Worm (Caenorhabditis elegans): ENCODE results near the gene F54F11.1.

Gene F54F11.1

ce11 chrII:13492948-13493347 is 10.8 kb upstream of the F54F11.1 start, which contains the start of gene F45H10.2:
TSS of gene F45H10.2 (minus strand) at chrII:13493048.
- TF ChIP-seq flt-1 (GFP tag; IDR thresholded peaks at IDR 0.05): no peak

ce11 chrII:13494175-13494650 is 9.5 kb upstream of the F54F11.1 start, which contains the start of gene ndua-7:
TSS of gene ndua-7 (minus strand) at chrII:13494600.
- TF ChIP-seq ztf-23 (GFP tag; IDR thresholded peaks at IDR 0.05): no peak
- TF ChIP-seq T22C8.4 (GFP tag; IDR thresholded peaks at IDR 0.05): no peak
- TF ChIP-seq flt-1 (GFP tag; IDR thresholded peaks at IDR 0.05): no peak
- no peak for TF ChIP-seq med-1 (GFP tag; optimal IDR thresholded peaks at IDR 0.05; ENCODE audit: insufficient read depth)
- no peak for TF ChIP-seq ztf-29 (GFP tag; IDR thresholded peaks at IDR 0.05)
- TF ChIP-seq klf-2 (GFP tag; conservative IDR thresholded peaks at IDR 0.05): no peak
- no peak for TF ChIP-seq ref-1 (GFP tag; conservative IDR thresholded peaks at IDR 0.05)
- no peak for TF ChIP-seq tab-1 (GFP tag; IDR thresholded peaks at IDR 0.05)
- TF ChIP-seq cog-1 (tag; optimal IDR thresholded peaks at IDR 0.05): no peak

ce11 chrII:13494762-13495161 is 9.0 kb upstream of the F54F11.1 start:
- TF ChIP-seq med-1 (GFP tag; optimal IDR thresholded peaks at IDR 0.05; ENCODE audit: insufficient read depth): no peak
- TF ChIP-seq cog-1 (tag; optimal IDR thresholded peaks at IDR 0.05): no peak
- TF ChIP-seq ztf-23 (GFP tag; IDR thresholded peaks at IDR 0.05): no peak
- no peak for TF ChIP-seq T22C8.4 (GFP tag; IDR thresholded peaks at IDR 0.05)
- no peak for TF ChIP-seq ztf-29 (GFP tag; IDR thresholded peaks at IDR 0.05)

ce11 chrII:13495718-13496117 is 8.0 kb upstream of the F54F11.1 start, which contains the start of gene drr-1:
TSS of gene drr-1 (minus strand) at chrII:13495900.
- no peak for TF ChIP-seq cog-1 (tag; optimal IDR thresholded peaks at IDR 0.05)
- no peak for TF ChIP-seq med-1 (GFP tag; optimal IDR thresholded peaks at IDR 0.05; ENCODE audit: insufficient read depth)
- TF ChIP-seq klf-2 (GFP tag; conservative IDR thresholded peaks at IDR 0.05): no peak
- no peak for TF ChIP-seq T22C8.4 (GFP tag; IDR thresholded peaks at IDR 0.05)
- no peak for TF ChIP-seq ztf-29 (GFP tag; IDR thresholded peaks at IDR 0.05)
- TF ChIP-seq ztf-23 (GFP tag; IDR thresholded peaks at IDR 0.05): no peak
- TF ChIP-seq flt-1 (GFP tag; IDR thresholded peaks at IDR 0.05): no peak
- TF ChIP-seq ref-1 (GFP tag; conservative IDR thresholded peaks at IDR 0.05): no peak
- TF ChIP-seq tab-1 (GFP tag; IDR thresholded peaks at IDR 0.05): no peak

ce11 chrII:13500582-13500981 is 3.2 kb upstream of the F54F11.1 start:
- TF ChIP-seq T22C8.4 (GFP tag; IDR thresholded peaks at IDR 0.05) (no peak), klf-2 (GFP tag; conservative IDR thresholded peaks at IDR 0.05) (no peak), ztf-29 (GFP tag; IDR thresholded peaks at IDR 0.05) (no peak), flt-1 (GFP tag; IDR thresholded peaks at IDR 0.05) (no peak), cog-1 (tag; optimal IDR thresholded peaks at IDR 0.05) (no peak), tab-1 (GFP tag; IDR thresholded peaks at IDR 0.05) (no peak), med-1 (GFP tag; optimal IDR thresholded peaks at IDR 0.05; ENCODE audit: insufficient read depth) (no peak), ref-1 (GFP tag; conservative IDR thresholded peaks at IDR 0.05) (no peak), ztf-23 (GFP tag; IDR thresholded peaks at IDR 0.05) (no peak)

ce11 chrII:13501575-13501974 is 2.2 kb upstream of the F54F11.1 start, which contains the start of gene F45H10.5:
TSS of gene F45H10.5 (plus strand) at chrII:13501875.
- TF ChIP-seq flt-1 (GFP tag; IDR thresholded peaks at IDR 0.05) (no peak), med-1 (GFP tag; optimal IDR thresholded peaks at IDR 0.05; ENCODE audit: insufficient read depth) (no peak), ref-1 (GFP tag; conservative IDR thresholded peaks at IDR 0.05) (no peak), cog-1 (tag; optimal IDR thresholded peaks at IDR 0.05) (no peak), T22C8.4 (GFP tag; IDR thresholded peaks at IDR 0.05) (no peak), ztf-29 (GFP tag; IDR thresholded peaks at IDR 0.05) (no peak), tab-1 (GFP tag; IDR thresholded peaks at IDR 0.05) (no peak), ztf-23 (GFP tag; IDR thresholded peaks at IDR 0.05) (no peak)

- no peak for TF ChIP-seq ref-1 (GFP tag; conservative IDR thresholded peaks at IDR 0.05)
- TF ChIP-seq ztf-29 (GFP tag; IDR thresholded peaks at IDR 0.05): no peak
- TF ChIP-seq tab-1 (GFP tag; IDR thresholded peaks at IDR 0.05): no peak
- no peak for TF ChIP-seq flt-1 (GFP tag; IDR thresholded peaks at IDR 0.05)
- TF ChIP-seq klf-2 (GFP tag; conservative IDR thresholded peaks at IDR 0.05): no peak
- TF ChIP-seq ztf-23 (GFP tag; IDR thresholded peaks at IDR 0.05): no peak
- TF ChIP-seq cog-1 (tag; optimal IDR thresholded peaks at IDR 0.05): no peak
- no peak for TF ChIP-seq T22C8.4 (GFP tag; IDR thresholded peaks at IDR 0.05)
- TF ChIP-seq med-1 (GFP tag; optimal IDR thresholded peaks at IDR 0.05; ENCODE audit: insufficient read depth): no peak
Observed at ce11 chrII:13505386-13505785, 1.6 kb downstream of the F54F11.1 start.

- no peak for TF ChIP-seq flt-1 (GFP tag; IDR thresholded peaks at IDR 0.05)
Observed at ce11 chrII:13505977-13506568, 2.3 kb downstream of the F54F11.1 start.

ce11 chrII:13507535-13507934 is 3.8 kb downstream of the F54F11.1 start, which contains the start of gene nep-17:
TSS of gene nep-17 (plus strand) at chrII:13507819.
- TF ChIP-seq cog-1 (tag; optimal IDR thresholded peaks at IDR 0.05): no peak
- no peak for TF ChIP-seq flt-1 (GFP tag; IDR thresholded peaks at IDR 0.05)
- TF ChIP-seq klf-2 (GFP tag; conservative IDR thresholded peaks at IDR 0.05): no peak
- no peak for TF ChIP-seq med-1 (GFP tag; optimal IDR thresholded peaks at IDR 0.05; ENCODE audit: insufficient read depth)
- TF ChIP-seq tab-1 (GFP tag; IDR thresholded peaks at IDR 0.05): no peak
- no peak for TF ChIP-seq T22C8.4 (GFP tag; IDR thresholded peaks at IDR 0.05)
- TF ChIP-seq ztf-23 (GFP tag; IDR thresholded peaks at IDR 0.05): no peak
- TF ChIP-seq ztf-29 (GFP tag; IDR thresholded peaks at IDR 0.05): no peak
- TF ChIP-seq ref-1 (GFP tag; conservative IDR thresholded peaks at IDR 0.05): no peak

ce11 chrII:13508607-13509006 is 4.9 kb downstream of the F54F11.1 start:
- TF ChIP-seq ztf-29 (GFP tag; IDR thresholded peaks at IDR 0.05) (no peak), ztf-23 (GFP tag; IDR thresholded peaks at IDR 0.05) (no peak), T22C8.4 (GFP tag; IDR thresholded peaks at IDR 0.05) (no peak), flt-1 (GFP tag; IDR thresholded peaks at IDR 0.05) (no peak), cog-1 (tag; optimal IDR thresholded peaks at IDR 0.05) (no peak), ref-1 (GFP tag; conservative IDR thresholded peaks at IDR 0.05) (no peak), tab-1 (GFP tag; IDR thresholded peaks at IDR 0.05) (no peak), med-1 (GFP tag; optimal IDR thresholded peaks at IDR 0.05; ENCODE audit: insufficient read depth) (no peak), klf-2 (GFP tag; conservative IDR thresholded peaks at IDR 0.05) (no peak)

Measured in whole organism, midembryonic.